Fruit fly (Drosophila melanogaster) Kc167 (cell line): ENCODE data around the gene Ugt37B1.

Experiments
- Myc ChIP-seq: fragments of >200 bp; optimal IDR thresholded peaks from 2 replicates; lab custom pipeline; 2017; ENCODE audit warnings: missing external identifiers
- Sin3A ChIP-seq: fragments of >200 bp; optimal IDR thresholded peaks from 2 replicates; lab custom pipeline; 2018; ENCODE audit warnings: missing external identifiers
- h ChIP-seq: fragments of >200 bp; optimal IDR thresholded peaks from 3 replicates; lab custom pipeline; 2018; ENCODE audit warnings: missing external identifiers
- insv ChIP-seq: fragments of >200 bp; optimal IDR thresholded peaks from 3 replicates; lab custom pipeline; 2018; ENCODE audit warnings: missing external identifiers
- psq ChIP-seq: fragments of >200 bp; optimal IDR thresholded peaks from 2 replicates; lab custom pipeline; 2017; ENCODE audit warnings: missing external identifiers
- ttk ChIP-seq: sonication (Bioruptor generic); optimal IDR thresholded peaks from 2 replicates; lab custom pipeline; 2017; ENCODE audit warnings: missing external identifiers

Ugt37B1 gene

dm6 chr2L:6199544-6199943 lies 25.3 kb upstream of the Ugt37B1 start:
- no peak for TF ChIP-seq ttk (lab: Kevin White, UChicago)
- TF ChIP-seq Sin3A: no peak
- TF ChIP-seq h (lab: Kevin White, UChicago): no peak
- no peak for TF ChIP-seq insv (lab: Kevin White, UChicago)
- TF ChIP-seq psq: no peak
- no peak for TF ChIP-seq Myc

DNA sequence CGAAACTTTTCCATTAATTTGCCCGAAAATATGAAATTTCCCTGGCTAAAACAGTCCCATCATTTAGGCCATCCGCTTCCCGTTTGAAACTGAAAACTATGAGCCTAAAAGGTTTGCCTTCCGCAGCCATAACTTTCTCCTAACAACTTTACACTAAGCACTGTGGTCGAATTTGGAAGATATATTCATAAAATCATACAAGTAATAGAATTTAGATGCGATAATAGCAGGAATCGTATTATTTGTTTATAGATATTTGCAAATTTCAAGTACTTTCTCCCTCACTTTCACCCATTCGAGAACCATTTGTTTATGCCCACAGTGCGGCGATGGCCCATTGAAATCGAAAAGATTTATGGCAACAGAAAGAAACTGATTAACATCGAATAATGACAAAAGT lies 23.4 kb upstream of the Ugt37B1 start:
- TF ChIP-seq Sin3A (no peak), ttk (lab: Kevin White, UChicago) (no peak), insv (lab: Kevin White, UChicago) (no peak), h (lab: Kevin White, UChicago) (no peak), Myc (no peak), psq (no peak)

DNA sequence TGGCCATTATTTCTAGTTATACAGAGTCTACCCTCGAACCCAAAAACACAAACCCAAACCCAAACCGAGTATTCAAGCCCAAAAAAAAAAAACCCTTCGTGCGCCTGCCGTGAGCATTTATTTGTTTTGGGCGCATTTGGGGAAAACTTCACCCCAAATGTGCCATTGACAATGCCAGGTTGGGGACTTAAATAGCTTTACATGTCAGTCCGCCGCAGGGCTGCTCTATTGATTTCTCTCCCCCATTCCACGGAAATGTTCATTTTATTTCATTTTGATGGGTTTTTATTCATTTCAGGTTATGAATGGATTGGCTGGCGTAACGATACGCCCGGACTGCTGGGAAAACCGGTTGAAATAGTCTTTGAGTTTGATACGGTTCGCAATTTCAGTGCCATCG lies 22.0 kb upstream of the Ugt37B1 start:
- no peak for TF ChIP-seq h (lab: Kevin White, UChicago)
- TF ChIP-seq Myc: no peak

dm6 chr2L:6204624-6205303 lies 20.1 kb upstream of the Ugt37B1 start:
- TF ChIP-seq h (lab: Kevin White, UChicago) (no peak), ttk (lab: Kevin White, UChicago) (no peak), insv (lab: Kevin White, UChicago) (no peak), Myc (no peak), psq (no peak), Sin3A (no peak)

- TF ChIP-seq psq: no peak
- TF ChIP-seq Myc: no peak
- no peak for TF ChIP-seq insv (lab: Kevin White, UChicago)
- TF ChIP-seq Sin3A: no peak
- no peak for TF ChIP-seq ttk (lab: Kevin White, UChicago)
- no peak for TF ChIP-seq h (lab: Kevin White, UChicago)
Observed at dm6 chr2L:6210818-6211217, 14.0 kb upstream of the Ugt37B1 start.

dm6 chr2L:6211555-6211954 lies 13.3 kb upstream of the Ugt37B1 start:
- TF ChIP-seq insv (lab: Kevin White, UChicago): no peak
- no peak for TF ChIP-seq Sin3A
- TF ChIP-seq psq: no peak
- no peak for TF ChIP-seq h (lab: Kevin White, UChicago)
- TF ChIP-seq ttk (lab: Kevin White, UChicago): no peak
- no peak for TF ChIP-seq Myc

DNA sequence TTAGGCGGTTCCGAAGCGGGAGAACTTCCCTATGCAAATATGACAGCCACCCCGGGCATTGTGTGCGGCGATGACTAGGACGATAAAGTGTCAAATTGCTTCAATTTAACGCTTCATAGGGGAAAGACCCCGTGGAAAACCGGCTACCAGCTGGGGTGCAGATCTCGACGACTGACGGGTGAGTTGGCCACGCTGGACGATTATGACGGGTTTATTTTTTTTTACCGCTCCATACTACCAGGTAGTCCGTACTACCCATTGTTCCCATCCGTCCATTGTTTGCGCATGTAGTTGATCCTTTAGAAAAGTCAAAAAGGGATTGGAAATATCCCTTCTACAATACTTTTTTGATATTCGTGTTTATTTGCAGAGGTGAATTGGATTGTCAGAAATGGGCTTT lies 11.3 kb upstream of the Ugt37B1 start:
- TF ChIP-seq psq (no peak), ttk (lab: Kevin White, UChicago) (no peak), h (lab: Kevin White, UChicago) (no peak), Myc (no peak), Sin3A (no peak), insv (lab: Kevin White, UChicago) (no peak)

DNA sequence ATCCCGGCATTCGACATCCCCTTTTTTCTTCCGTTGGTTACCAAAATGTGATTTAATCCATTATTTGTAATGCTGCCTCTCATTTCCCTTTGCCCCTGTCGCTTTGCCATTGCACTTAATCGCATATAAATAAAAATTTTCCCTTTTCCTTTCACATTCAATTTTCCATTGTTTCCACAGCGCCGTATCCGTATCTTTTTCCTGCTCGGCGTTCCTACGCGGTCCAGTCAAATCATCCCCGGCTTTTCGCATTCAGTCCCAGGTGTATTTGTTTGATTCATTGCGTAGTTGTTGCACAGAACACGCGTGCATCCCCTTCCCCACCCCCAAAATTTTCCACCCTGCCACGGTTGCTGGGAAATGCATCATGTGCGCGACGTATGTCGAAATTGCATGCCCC lies 9.0 kb upstream of the Ugt37B1 start:
- no peak for TF ChIP-seq ttk (lab: Kevin White, UChicago)
- no peak for TF ChIP-seq h (lab: Kevin White, UChicago)
- no peak for TF ChIP-seq Sin3A
- TF ChIP-seq insv (lab: Kevin White, UChicago): no peak
- TF ChIP-seq Myc: no peak
- TF ChIP-seq psq: no peak

DNA sequence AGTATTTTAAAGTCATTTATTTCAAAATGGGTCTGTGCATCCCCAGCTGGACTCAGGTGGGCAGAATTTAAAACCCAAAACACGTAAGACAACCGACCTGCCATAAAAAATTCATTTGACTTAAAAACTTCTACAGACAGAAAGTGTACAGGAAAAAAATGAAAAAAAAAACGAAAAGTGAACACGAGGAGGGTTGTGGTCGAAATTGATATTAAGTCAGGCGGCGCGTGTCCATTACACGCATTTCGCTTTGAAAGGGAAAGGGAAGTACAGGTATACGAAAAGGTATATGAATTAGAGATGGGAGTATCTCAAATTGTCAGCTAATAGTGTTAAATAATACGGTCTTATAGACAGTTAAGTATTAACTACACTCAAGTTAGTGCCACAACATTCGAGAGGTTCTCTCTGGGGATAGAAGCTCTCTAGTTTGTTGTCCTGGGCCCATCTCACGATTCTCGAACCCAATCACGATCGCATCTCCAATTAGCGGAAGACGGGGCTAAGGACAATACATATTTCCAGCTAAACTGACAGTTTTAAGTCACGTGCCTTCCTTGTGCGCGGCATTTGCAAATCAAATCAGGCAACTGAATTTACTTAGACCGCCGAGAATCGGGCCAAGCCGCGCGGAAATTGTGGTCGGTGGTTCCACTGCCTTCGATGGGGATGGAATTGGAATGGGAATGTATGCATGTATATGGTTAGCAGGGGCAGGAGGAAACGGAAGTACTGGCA lies 6.0 kb upstream of the Ugt37B1 start:
- TF ChIP-seq Sin3A (no peak), ttk (lab: Kevin White, UChicago) (no peak), insv (lab: Kevin White, UChicago) (no peak), psq (no peak), Myc (no peak), h (lab: Kevin White, UChicago) (no peak)

dm6 chr2L:6220966-6221365 lies 3.9 kb upstream of the Ugt37B1 start:
- no peak for TF ChIP-seq psq
- TF ChIP-seq Myc: no peak
- no peak for TF ChIP-seq h (lab: Kevin White, UChicago)
- no peak for TF ChIP-seq Sin3A
- no peak for TF ChIP-seq ttk (lab: Kevin White, UChicago)
- TF ChIP-seq insv (lab: Kevin White, UChicago): no peak

- no peak for TF ChIP-seq Sin3A
- TF ChIP-seq ttk (lab: Kevin White, UChicago): no peak
Observed at dm6 chr2L:6224202-6224601, 646 bp upstream of the Ugt37B1 start.

DNA sequence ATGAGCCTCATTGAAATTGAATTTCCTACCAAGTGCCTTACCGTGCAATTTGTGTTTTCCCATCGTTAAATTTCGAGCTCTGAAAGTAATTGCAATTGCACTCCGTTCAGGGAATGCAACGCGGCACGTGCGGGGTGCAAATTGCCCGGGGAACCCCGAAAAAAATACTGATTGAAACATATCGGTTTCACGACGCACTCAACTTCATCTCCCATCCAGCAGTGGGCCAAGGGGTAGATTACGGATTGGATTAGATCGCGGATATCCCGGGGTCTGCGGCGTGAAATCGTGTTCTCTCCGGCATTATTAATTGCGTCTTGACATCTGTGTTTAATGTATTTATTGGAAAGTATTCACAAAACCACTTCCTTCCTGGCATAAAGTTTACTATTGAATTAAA lies 3.7 kb downstream of the Ugt37B1 start:
- TF ChIP-seq Myc (no peak), psq (no peak), insv (lab: Kevin White, UChicago) (no peak), Sin3A (no peak), h (lab: Kevin White, UChicago) (no peak), ttk (lab: Kevin White, UChicago) (no peak)

- no peak for TF ChIP-seq h (lab: Kevin White, UChicago)
- TF ChIP-seq Sin3A: no peak
- TF ChIP-seq ttk (lab: Kevin White, UChicago): no peak
- no peak for TF ChIP-seq Myc
- no peak for TF ChIP-seq psq
- TF ChIP-seq insv (lab: Kevin White, UChicago): no peak
Observed at dm6 chr2L:6229181-6229755, 4.4 kb downstream of the Ugt37B1 start.
